Fruit fly (Drosophila melanogaster): ENCODE measurements around the gene Flad2.
A peak's percentile ranks its signal among the peaks of the same experiment; 100 is the strongest.

Flad2 gene

DNA sequence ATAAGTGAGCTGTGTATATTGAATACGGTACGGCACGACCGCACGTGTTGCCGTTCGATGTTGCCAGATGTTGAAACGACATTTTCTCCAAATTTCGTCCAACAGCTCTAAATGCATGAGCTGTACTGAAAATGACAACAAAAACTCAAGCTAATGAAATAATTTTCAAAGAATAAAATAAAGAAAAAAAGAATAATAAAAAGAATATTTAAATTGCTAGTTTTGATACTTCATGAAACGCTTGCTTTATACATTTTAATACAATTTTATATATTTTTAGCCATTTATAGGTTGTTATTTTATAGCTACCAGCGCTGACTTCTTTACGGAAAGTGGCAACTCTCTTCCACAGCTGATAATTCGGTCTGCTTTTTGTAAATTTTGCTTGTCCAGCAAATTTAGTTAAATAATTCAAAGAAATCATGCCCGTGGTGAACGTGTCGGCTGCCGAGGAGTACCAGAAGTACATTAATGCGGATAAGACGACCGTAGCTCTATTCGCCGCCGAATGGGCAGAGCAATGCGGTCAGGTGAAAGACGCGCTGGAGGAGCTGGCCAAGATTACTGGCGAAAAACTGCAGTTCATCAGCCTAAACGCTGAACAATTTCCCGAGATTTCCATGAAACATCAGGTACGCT lies 46.1 kb upstream of the Flad2 start, which contains the start of the genes Nnp-1 and Grx3 (continued):
- TF ChIP-seq tx (GFP tag; optimal IDR thresholded peaks at IDR 0.05) (no peak), CG17385 (GFP tag; optimal IDR thresholded peaks at IDR 0.05) (peak; percentile 51), sqz (GFP tag; optimal IDR thresholded peaks at IDR 0.05) (no peak), dpn (GFP tag; optimal IDR thresholded peaks at IDR 0.05) (peak in 1 of 2 experiments; percentile 60), CG5953 (GFP tag; IDR thresholded peaks at IDR 0.05) (no peak), fd102C (GFP tag; optimal IDR thresholded peaks at IDR 0.05) (no peak), jing (GFP tag; optimal IDR thresholded peaks at IDR 0.05) (no peak), lmd (GFP tag; IDR thresholded peaks at IDR 0.05) (peak; percentile 32; the same call in 1 of the 2 replicates), kay (GFP tag; optimal IDR thresholded peaks at IDR 0.05) (no peak), nmo (GFP tag; optimal IDR thresholded peaks at IDR 0.05) (peak; percentile 82), CG11560 (tag; IDR thresholded peaks at IDR 0.05) (no peak), HLH3B (GFP tag; IDR thresholded peaks at IDR 0.05) (no peak), ems (GFP tag; optimal IDR thresholded peaks at IDR 0.05) (no peak), CG4707 (GFP tag; optimal IDR thresholded peaks at IDR 0.05) (no peak), CG12104 (GFP tag; optimal IDR thresholded peaks at IDR 0.05) (peak; percentile 60), pb (GFP tag; optimal IDR thresholded peaks at IDR 0.05) (no peak), cwo (GFP tag; optimal IDR thresholded peaks at IDR 0.05) (peak; percentile 98), eve (GFP tag; optimal IDR thresholded peaks at IDR 0.05) (no peak), CG34376 (GFP tag; optimal IDR thresholded peaks at IDR 0.05) (no peak), Gug (GFP tag; IDR thresholded peaks at IDR 0.05) (peak; percentile 36; the same call in 1 of the 4 replicates), CHES-1-like (GFP tag; optimal IDR thresholded peaks at IDR 0.05) (no peak), Bdp1 (GFP tag; optimal IDR thresholded peaks at IDR 0.05) (peak; percentile 52), Nf-YA (GFP tag; IDR thresholded peaks at IDR 0.05) (no peak), unpg (GFP tag; optimal IDR thresholded peaks at IDR 0.05) (no peak), Rx (GFP tag; IDR thresholded peaks at IDR 0.05) (no peak), Rfx (GFP tag; IDR thresholded peaks at IDR 0.05) (peak; percentile 61), CG2202 (tag; optimal IDR thresholded peaks at IDR 0.05) (no peak), CG15696 (tag; optimal IDR thresholded peaks at IDR 0.05) (peak; percentile 65), emc (GFP tag; optimal IDR thresholded peaks at IDR 0.05) (no peak), maf-S (GFP tag; optimal IDR thresholded peaks at IDR 0.05) (no peak), CG1832 (GFP tag; optimal IDR thresholded peaks at IDR 0.05) (no peak), stc (GFP tag; IDR thresholded peaks at IDR 0.05) (no peak), ato (GFP tag; IDR thresholded peaks at IDR 0.05; ENCODE audit: partially characterized antibody) (no peak), CG8478 (optimal IDR thresholded peaks at IDR 0.05) (no peak), PHDP (tag; optimal IDR thresholded peaks at IDR 0.05) (no peak), Lpt (GFP tag; optimal IDR thresholded peaks at IDR 0.05) (no peak), crp (GFP tag; optimal IDR thresholded peaks at IDR 0.05) (peak; percentile 64 to 91), Usf (GFP tag; optimal IDR thresholded peaks at IDR 0.05) (no peak), CG12155 (GFP tag; optimal IDR thresholded peaks at IDR 0.05) (peak; percentile 61), danr (GFP tag; IDR thresholded peaks at IDR 0.05) (no peak), gro (GFP tag; optimal IDR thresholded peaks at IDR 0.05) (no peak), kah (GFP tag; optimal IDR thresholded peaks at IDR 0.05) (no peak), pfk (GFP tag; optimal IDR thresholded peaks at IDR 0.05) (no peak), phol (tag; optimal IDR thresholded peaks at IDR 0.05) (peak; percentile 85), ranshi (GFP tag; IDR thresholded peaks at IDR 0.05) (no peak; the same call in 1 of the 2 replicates), CG31388 (GFP tag; optimal IDR thresholded peaks at IDR 0.05) (no peak), Fer1 (GFP tag; optimal IDR thresholded peaks at IDR 0.05) (no peak), NC2α (GFP tag; optimal IDR thresholded peaks at IDR 0.05) (no peak), Hmr (GFP tag; optimal IDR thresholded peaks at IDR 0.05) (peak; percentile 20), CG12236 (GFP tag; optimal IDR thresholded peaks at IDR 0.05) (no peak), Hr39 (optimal IDR thresholded peaks at IDR 0.05) (no peak), Chrac-16 (GFP tag; optimal IDR thresholded peaks at IDR 0.05) (peak; percentile 35)

Data from whole organism, embryonic.